Worm (Caenorhabditis elegans) whole organism, mixed stage, embryonic: Measurements from ENCODE around the gene ZK896.4.

Experiments used
- blmp-1 ChIP-seq: fragments of 150-350 bp; optimal IDR thresholded peaks from 2 replicates; lab custom pipeline; 2014; ENCODE audit warnings: missing biosample characterization, missing genetic modification characterization
- hlh-1 ChIP-seq: fragments of 150-350 bp; optimal IDR thresholded peaks from 2 replicates; lab custom pipeline; 2014; ENCODE audit warnings: missing biosample characterization, missing genetic modification reagents, missing genetic modification characterization
- nhr-12 ChIP-seq: fragments of 150-350 bp; optimal IDR thresholded peaks from 2 replicates; lab custom pipeline; 2014; ENCODE audit warnings: missing biosample characterization, missing genetic modification characterization
- snpc-4 ChIP-seq: fragments of 150-350 bp; optimal IDR thresholded peaks from 2 replicates; lab custom pipeline; 2014; ENCODE audit warnings: missing biosample characterization, missing genetic modification characterization
- unc-39 ChIP-seq: fragments of 150-350 bp; optimal IDR thresholded peaks from 2 replicates; lab custom pipeline; 2014; ENCODE audit warnings: missing biosample characterization, missing genetic modification characterization
- unc-62 ChIP-seq: fragments of 150-350 bp; optimal IDR thresholded peaks from 2 replicates; lab custom pipeline; 2014; ENCODE audit warnings: missing biosample characterization, missing genetic modification reagents, missing genetic modification characterization

DNA sequence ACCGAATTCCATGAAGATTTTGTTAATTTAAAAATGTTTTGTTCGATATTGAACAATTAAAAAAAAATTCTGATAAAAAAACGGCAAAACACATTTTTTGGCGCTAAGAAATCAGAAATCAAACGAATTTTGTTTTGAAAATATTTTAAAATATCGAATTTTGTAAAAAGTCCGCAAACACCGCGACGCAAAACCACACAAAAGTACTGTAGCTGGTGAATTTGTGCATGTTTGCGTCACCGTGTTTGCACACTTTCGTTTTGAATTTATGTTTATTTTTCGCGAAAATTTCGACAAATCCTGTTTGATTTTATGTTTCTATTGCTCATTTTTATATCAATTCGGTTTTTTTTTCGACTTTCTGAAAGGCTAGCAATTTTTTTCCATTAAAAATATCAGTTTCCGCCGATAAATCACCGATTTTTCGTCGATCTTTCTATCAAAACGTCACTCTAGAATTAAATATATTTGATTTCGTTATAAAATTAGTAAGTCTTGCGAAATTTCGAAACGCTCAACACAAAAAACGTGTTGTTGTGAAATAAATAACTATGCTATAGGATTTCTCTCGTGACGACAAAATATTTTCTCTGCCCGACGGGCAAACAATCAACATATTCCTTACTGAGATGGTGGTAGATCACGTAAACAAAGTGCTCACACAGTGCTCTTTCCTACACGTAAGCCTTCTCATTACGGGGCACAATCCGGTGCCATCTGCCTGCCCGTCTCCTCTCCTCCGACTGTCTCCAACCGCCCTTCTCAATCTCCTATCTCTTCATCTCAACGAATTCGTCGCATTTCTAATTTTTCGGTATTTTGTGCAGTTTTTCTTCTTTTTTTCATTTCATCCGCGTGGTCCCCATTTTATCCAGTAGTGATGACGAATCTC, 51.2 kb downstream of the ZK896.4 start:
- no peak for TF ChIP-seq unc-39 (tag; lab: Kevin White, UChicago)
- no peak for TF ChIP-seq hlh-1 (tag; lab: Kevin White, UChicago)
- TF ChIP-seq blmp-1 (tag; lab: Kevin White, UChicago): no peak
- TF ChIP-seq nhr-12 (tag; lab: Kevin White, UChicago): no peak
- no peak for TF ChIP-seq snpc-4 (tag; lab: Kevin White, UChicago)
- TF ChIP-seq unc-62 (GFP tag; lab: Kevin White, UChicago): no peak
